Fruit fly (Drosophila melanogaster) whole organism, embryonic: ENCODE data around the gene Cdk1.

Source experiments
- B-H1 ChIP-seq: fragments of 200-800 bp; sonication (Bioruptor generic); IDR thresholded peaks from 3 replicates; pipeline ENCODE4 v1.3.6; 2022; ENCODE audit warnings: missing biosample characterization, missing genetic modification characterization
- Blimp-1 ChIP-seq: fragments of 200-800 bp; sonication (Bioruptor generic); optimal IDR thresholded peaks from 3 replicates; lab custom pipeline; 2018; ENCODE audit warnings: missing biosample characterization, missing genetic modification characterization, mild to moderate bottlenecking, moderate library complexity, missing genetic modification reagents
- CG12299 ChIP-seq: fragments of 200-800 bp; sonication (Bioruptor generic); optimal IDR thresholded peaks from 2 replicates; lab custom pipeline; 2018; ENCODE audit warnings: missing biosample characterization, mild to moderate bottlenecking, missing genetic modification characterization
- CG13123 ChIP-seq: fragments of 200-800 bp; sonication (Bioruptor generic); optimal IDR thresholded peaks from 2 replicates; lab custom pipeline; 2016; ENCODE audit warnings: missing biosample characterization, missing genetic modification characterization
- CG13424 ChIP-seq: fragments of 200-800 bp; sonication (Bioruptor generic); optimal IDR thresholded peaks from 2 replicates; lab custom pipeline; 2019; ENCODE audit warnings: missing biosample characterization, mild to moderate bottlenecking, missing genetic modification characterization, moderate library complexity
- CG14860 ChIP-seq: fragments of 200-800 bp; sonication (Bioruptor generic); IDR thresholded peaks from 3 replicates; pipeline ENCODE4 v1.3.6; 2022; ENCODE audit warnings: missing biosample characterization, missing genetic modification characterization; ENCODE audit not compliant: partially characterized antibody
- CG1602 ChIP-seq: fragments of 200-800 bp; sonication (Bioruptor generic); optimal IDR thresholded peaks from 3 replicates; lab custom pipeline; 2016; ENCODE audit warnings: missing biosample characterization, missing genetic modification characterization
- CG16779 ChIP-seq: fragments of 200-800 bp; sonication (Bioruptor generic); IDR thresholded peaks from 2 replicates; pipeline ENCODE4 v1.3.6; 2022; ENCODE audit warnings: missing biosample characterization, missing genetic modification characterization
- CG31388 ChIP-seq: fragments of 200-800 bp; sonication (Bioruptor generic); optimal IDR thresholded peaks from 2 replicates; lab custom pipeline; 2016; ENCODE audit warnings: missing biosample characterization, missing genetic modification characterization
- CG3995 ChIP-seq: fragments of 200-800 bp; sonication (Bioruptor generic); optimal IDR thresholded peaks from 3 replicates; lab custom pipeline; 2016; ENCODE audit warnings: missing biosample characterization, missing genetic modification characterization
- CG6175 ChIP-seq: fragments of 200-800 bp; sonication (Bioruptor generic); IDR thresholded peaks from 3 replicates; pipeline ENCODE4 v1.3.6; 2022; ENCODE audit warnings: missing biosample characterization, missing genetic modification characterization
- CG8944 ChIP-seq: fragments of 200-800 bp; sonication (Bioruptor generic); optimal IDR thresholded peaks from 3 replicates; lab custom pipeline; 2016; ENCODE audit warnings: missing biosample characterization, missing genetic modification characterization
- CG9437 ChIP-seq: fragments of 200-800 bp; sonication (Bioruptor generic); optimal IDR thresholded peaks from 2 replicates; lab custom pipeline; 2018; ENCODE audit warnings: missing biosample characterization, mild to moderate bottlenecking, missing genetic modification characterization
- D ChIP-seq, 2 experiments: fragments of 200-800 bp in 1 of 2; fragments of >200 bp in 1 of 2; sonication (Bioruptor generic) in 1 of 2; optimal IDR thresholded peaks; 2 replicates in 1 of 2; 3 replicates in 1 of 2; lab custom pipeline; 2017; ENCODE audit warnings: mild to moderate bottlenecking in 1 of 2, missing biosample characterization in 1 of 2, missing genetic modification characterization in 1 of 2, missing genetic modification reagents in 1 of 2
- Dip2 ChIP-seq: fragments of 200-800 bp; sonication (Bioruptor generic); IDR thresholded peaks from 2 replicates; pipeline ENCODE4 v1.3.6; 2022; ENCODE audit warnings: missing biosample characterization, missing genetic modification characterization
- Dp ChIP-seq: fragments of 200-800 bp; sonication (Bioruptor generic); optimal IDR thresholded peaks from 2 replicates; lab custom pipeline; 2018; ENCODE audit warnings: missing biosample characterization, mild to moderate bottlenecking, missing genetic modification characterization, moderate library complexity
- E2f2 ChIP-seq: fragments of 200-800 bp; sonication (Bioruptor generic); IDR thresholded peaks from 2 replicates; pipeline ENCODE4 v1.3.6; 2022; ENCODE audit warnings: missing biosample characterization, missing genetic modification characterization
- Ets65A ChIP-seq: fragments of 200-800 bp; sonication (Bioruptor generic); peaks from one replicate; lab custom pipeline; 2016; ENCODE audit warnings: missing biosample characterization, missing genetic modification characterization
- Ets97D ChIP-seq: fragments of 200-800 bp; sonication (Bioruptor generic); optimal IDR thresholded peaks from 3 replicates; lab custom pipeline; 2016; ENCODE audit warnings: missing biosample characterization, missing genetic modification characterization
- H2.0 ChIP-seq: fragments of 200-800 bp; sonication (Bioruptor generic); IDR thresholded peaks from 2 replicates; pipeline ENCODE4 v1.3.6; 2022; ENCODE audit warnings: missing biosample characterization, missing genetic modification characterization
- HLH4C ChIP-seq: fragments of 200-800 bp; sonication (Bioruptor generic); IDR thresholded peaks from 3 replicates; pipeline ENCODE4 v1.3.6; 2022; ENCODE audit warnings: missing biosample characterization, missing genetic modification characterization; ENCODE audit not compliant: partially characterized antibody
- HLHmδ ChIP-seq: fragments of 200-800 bp; sonication (Bioruptor generic); optimal IDR thresholded peaks from 2 replicates; lab custom pipeline; 2018; ENCODE audit warnings: missing biosample characterization, mild to moderate bottlenecking, missing genetic modification characterization, moderate library complexity
- Kr ChIP-seq: fragments of 200-800 bp; sonication (Bioruptor generic); optimal IDR thresholded peaks from 2 replicates; lab custom pipeline; 2017; ENCODE audit warnings: missing biosample characterization, mild to moderate bottlenecking, missing genetic modification characterization
- Sox100B ChIP-seq: fragments of 200-800 bp; sonication (Bioruptor generic); optimal IDR thresholded peaks from 3 replicates; lab custom pipeline; 2018; ENCODE audit warnings: missing biosample characterization, mild to moderate bottlenecking, missing genetic modification characterization
- btn ChIP-seq: fragments of 200-800 bp; sonication (Bioruptor generic); optimal IDR thresholded peaks from 2 replicates; lab custom pipeline; 2016; ENCODE audit warnings: missing biosample characterization, missing genetic modification characterization
- cad ChIP-seq: fragments of >200 bp; optimal IDR thresholded peaks from 2 replicates; lab custom pipeline; 2017; ENCODE audit warnings: missing biosample characterization, missing genetic modification characterization
- cg ChIP-seq: fragments of 200-800 bp; sonication (Bioruptor generic); optimal IDR thresholded peaks from 3 replicates; lab custom pipeline; 2019; ENCODE audit warnings: missing biosample characterization, mild to moderate bottlenecking, missing genetic modification characterization, moderate library complexity
- chif ChIP-seq, 2 experiments: fragments of 200-800 bp; sonication (Bioruptor generic); optimal IDR thresholded peaks; 3 replicates each; lab custom pipeline; 2016; ENCODE audit warnings: missing biosample characterization in 2 of 2, missing genetic modification characterization in 2 of 2
- chinmo ChIP-seq: fragments of 200-800 bp; sonication (Bioruptor generic); IDR thresholded peaks from 4 replicates; pipeline ENCODE4 v1.3.6; 2022; ENCODE audit warnings: missing biosample characterization, missing genetic modification characterization; ENCODE audit not compliant: partially characterized antibody
- ci ChIP-seq: fragments of 200-800 bp; sonication (Bioruptor generic); IDR thresholded peaks from 3 replicates; pipeline ENCODE4 v1.3.6; 2022; ENCODE audit warnings: missing biosample characterization, missing genetic modification characterization
- corto ChIP-seq: fragments of 200-800 bp; sonication (Bioruptor generic); optimal IDR thresholded peaks from 2 replicates; lab custom pipeline; 2016; ENCODE audit warnings: missing biosample characterization, mild to moderate bottlenecking, missing genetic modification characterization, moderate library complexity
- dimm ChIP-seq: fragments of 200-800 bp; sonication (Bioruptor generic); IDR thresholded peaks from 2 replicates; pipeline ENCODE4 v1.3.6; 2022; ENCODE audit warnings: missing biosample characterization, missing genetic modification characterization
- ems ChIP-seq: fragments of 200-800 bp; sonication (Bioruptor generic); optimal IDR thresholded peaks from 3 replicates; lab custom pipeline; 2016; ENCODE audit warnings: missing biosample characterization, missing genetic modification characterization
- en ChIP-seq: fragments of 200-800 bp; sonication (Bioruptor generic); optimal IDR thresholded peaks from 2 replicates; lab custom pipeline; 2016; ENCODE audit warnings: missing biosample characterization, missing genetic modification characterization
- eyg ChIP-seq: fragments of 200-800 bp; sonication (Bioruptor generic); optimal IDR thresholded peaks from 3 replicates; lab custom pipeline; 2016; ENCODE audit warnings: missing biosample characterization, missing genetic modification characterization
- fru ChIP-seq: fragments of >200 bp; optimal IDR thresholded peaks from 2 replicates; lab custom pipeline; 2017
- gt ChIP-seq: fragments of 200-800 bp; sonication (Bioruptor generic); IDR thresholded peaks from 2 replicates; pipeline ENCODE4 v1.3.6; 2022; ENCODE audit warnings: missing biosample characterization, missing genetic modification characterization
- hbn ChIP-seq: fragments of 200-800 bp; sonication (Bioruptor generic); IDR thresholded peaks from 2 replicates; pipeline ENCODE4 v1.3.6; 2022; ENCODE audit warnings: missing biosample characterization, missing genetic modification characterization; ENCODE audit not compliant: partially characterized antibody
- hth ChIP-seq: fragments of >200 bp; optimal IDR thresholded peaks from 2 replicates; lab custom pipeline; 2017; ENCODE audit warnings: inconsistent platforms
- kah ChIP-seq: fragments of 200-800 bp; sonication (Bioruptor generic); optimal IDR thresholded peaks from 2 replicates; lab custom pipeline; 2018; ENCODE audit warnings: missing biosample characterization, mild to moderate bottlenecking, missing genetic modification characterization
- lbe ChIP-seq: fragments of 200-800 bp; sonication (Bioruptor generic); optimal IDR thresholded peaks from 2 replicates; lab custom pipeline; 2016; ENCODE audit warnings: missing biosample characterization, mild to moderate bottlenecking, missing genetic modification characterization
- nom ChIP-seq: fragments of 200-800 bp; sonication (Bioruptor generic); optimal IDR thresholded peaks from 2 replicates; lab custom pipeline; 2017; ENCODE audit warnings: missing biosample characterization, missing genetic modification characterization, mild to moderate bottlenecking, moderate library complexity, missing genetic modification reagents
- pfk ChIP-seq: fragments of 200-800 bp; sonication (Bioruptor generic); optimal IDR thresholded peaks from 2 replicates; lab custom pipeline; 2018; ENCODE audit warnings: missing biosample characterization, mild to moderate bottlenecking, missing genetic modification characterization, moderate library complexity
- pros ChIP-seq: fragments of 200-800 bp; sonication (Bioruptor generic); optimal IDR thresholded peaks from 3 replicates; lab custom pipeline; 2019; ENCODE audit warnings: missing biosample characterization, mild to moderate bottlenecking, missing genetic modification characterization, moderate library complexity
- sisA ChIP-seq: fragments of 200-800 bp; sonication (Bioruptor generic); IDR thresholded peaks from 2 replicates; pipeline ENCODE4 v1.3.6; 2022; ENCODE audit warnings: missing biosample characterization, missing genetic modification characterization
- tgo ChIP-seq: fragments of 200-800 bp; sonication (Bioruptor generic); IDR thresholded peaks from 3 replicates; pipeline ENCODE4 v1.3.6; 2022; ENCODE audit warnings: missing biosample characterization, missing genetic modification characterization
- trh ChIP-seq: fragments of 200-800 bp; sonication (Bioruptor generic); optimal IDR thresholded peaks from 2 replicates; lab custom pipeline; 2016; ENCODE audit warnings: missing biosample characterization, missing genetic modification characterization
- unpg ChIP-seq: fragments of 200-800 bp; sonication (Bioruptor generic); optimal IDR thresholded peaks from 3 replicates; lab custom pipeline; 2018; ENCODE audit warnings: missing biosample characterization, mild to moderate bottlenecking, missing genetic modification characterization, moderate library complexity

Gene Cdk1

dm6 chr2L:10339212-10339721 lies 46.8 kb downstream of the Cdk1 start, which contains the start of gene SamDC (continued):
- TF ChIP-seq CG3995 (GFP tag; lab: Kevin White, UChicago), result peak; percentile 8
- peak; percentile 19 for TF ChIP-seq corto (GFP tag; lab: Kevin White, UChicago)
- no peak for TF ChIP-seq CG31388 (GFP tag; lab: Kevin White, UChicago)
- TF ChIP-seq CG13123 (GFP tag; lab: Kevin White, UChicago), result peak; percentile 12
- no peak for TF ChIP-seq btn (GFP tag; lab: Kevin White, UChicago)
- TF ChIP-seq Kr (GFP tag; lab: Kevin White, UChicago), result no peak
- peak; percentile 46 for TF ChIP-seq HLHmδ (GFP tag; lab: Kevin White, UChicago)
- TF ChIP-seq Sox100B (GFP tag; lab: Kevin White, UChicago), result peak; percentile 17
- no peak for TF ChIP-seq cad (GFP tag; lab: Kevin White, UChicago)

- TF ChIP-seq pfk (GFP tag; lab: Kevin White, UChicago), result peak; percentile 78
- no peak for TF ChIP-seq H2.0 (GFP tag; lab: Robert Waterston, UW)
- peak; percentile 98 for TF ChIP-seq chinmo (GFP tag; lab: Robert Waterston, UW)
- no peak for TF ChIP-seq CG6175
- TF ChIP-seq nom, result peak; percentile 54
- TF ChIP-seq cg (GFP tag; lab: Kevin White, UChicago), result peak; percentile 100
- TF ChIP-seq hth (lab: Kevin White, UChicago), result no peak
- TF ChIP-seq D (optimal IDR thresholded peaks at IDR 0.05; lab: Kevin White, UChicago), result peak; percentile 92
- TF ChIP-seq D (GFP tag; optimal IDR thresholded peaks at IDR 0.05; lab: Kevin White, UChicago), result peak; percentile 31
- peak; percentile 57 for TF ChIP-seq unpg (GFP tag; lab: Kevin White, UChicago)
- TF ChIP-seq chif (GFP tag; optimal IDR thresholded peaks at IDR 0.05; lab: Kevin White, UChicago), result peak in 1 of 2 experiments; percentile 41
- TF ChIP-seq CG16779, result no peak
- TF ChIP-seq Ets97D, result no peak
- peak; percentile 61 for TF ChIP-seq hbn (GFP tag; lab: Robert Waterston, UW)
- peak; percentile 76 for TF ChIP-seq kah
- no peak; the same call in 2 of the 3 replicates for TF ChIP-seq ci (GFP tag; lab: Robert Waterston, UW)
- peak; percentile 74 for TF ChIP-seq pros (GFP tag; lab: Kevin White, UChicago)
- TF ChIP-seq CG8944 (GFP tag; lab: Kevin White, UChicago), result no peak
- no peak for TF ChIP-seq Dp (GFP tag; lab: Kevin White, UChicago)
- TF ChIP-seq E2f2, result peak; percentile 30; the same call in 1 of the 2 replicates
- TF ChIP-seq Kr (GFP tag; lab: Kevin White, UChicago), result no peak
- TF ChIP-seq dimm (GFP tag; lab: Robert Waterston, UW), result no peak
- no peak for TF ChIP-seq corto (GFP tag; lab: Kevin White, UChicago)
- TF ChIP-seq lbe (GFP tag; lab: Kevin White, UChicago), result peak; percentile 72
- TF ChIP-seq CG13424 (tag; lab: Kevin White, UChicago), result peak; percentile 56
- TF ChIP-seq Ets65A (GFP tag; lab: Kevin White, UChicago), result no peak
- no peak for TF ChIP-seq en (GFP tag; lab: Kevin White, UChicago)
- TF ChIP-seq B-H1, result no peak
- no peak for TF ChIP-seq Blimp-1
- TF ChIP-seq trh (GFP tag; lab: Kevin White, UChicago), result no peak
- TF ChIP-seq CG1602 (GFP tag; lab: Kevin White, UChicago), result no peak
- peak; percentile 16 for TF ChIP-seq eyg (GFP tag; lab: Kevin White, UChicago)
- TF ChIP-seq sisA (GFP tag; lab: Robert Waterston, UW), result no peak
- TF ChIP-seq Dip2 (GFP tag; lab: Robert Waterston, UW), result no peak
- no peak for TF ChIP-seq fru (lab: Kevin White, UChicago)
- TF ChIP-seq tgo (GFP tag; lab: Robert Waterston, UW), result no peak; the same call in 2 of the 3 replicates
- TF ChIP-seq CG9437 (GFP tag; lab: Kevin White, UChicago), result no peak
- TF ChIP-seq ems, result peak; percentile 52
- no peak for TF ChIP-seq gt (GFP tag; lab: Robert Waterston, UW)
- peak; percentile 70 for TF ChIP-seq CG12299 (tag; lab: Kevin White, UChicago)
- no peak for TF ChIP-seq CG14860 (GFP tag; lab: Robert Waterston, UW)
- no peak for TF ChIP-seq HLH4C (GFP tag; lab: Robert Waterston, UW)
Measured at dm6 chr2L:10334854-10335277, 51.2 kb downstream of the Cdk1 start.
